Fruit fly (Drosophila melanogaster) whole organism, embryonic: ENCODE data around the gene CG14856.
A peak's percentile ranks its signal among the peaks of the same experiment; 100 is the strongest.

Experiments
- Awh ChIP-seq: fragments of 200-800 bp; sonication (Bioruptor generic); IDR thresholded peaks from 2 replicates; pipeline ENCODE4, ENCODE4 v1.3.6; 2022; ENCODE audit warnings: missing biosample characterization, missing genetic modification characterization
- Blimp-1 ChIP-seq: fragments of 200-800 bp; sonication (Bioruptor generic); optimal IDR thresholded peaks from 3 replicates; lab custom pipeline; 2018; ENCODE audit warnings: missing biosample characterization, missing genetic modification characterization, mild to moderate bottlenecking, moderate library complexity, missing genetic modification reagents
- CG11504 ChIP-seq: fragments of 200-800 bp; sonication (Bioruptor generic); optimal IDR thresholded peaks from 3 replicates; lab custom pipeline; 2019; ENCODE audit warnings: missing biosample characterization, mild to moderate bottlenecking, missing genetic modification characterization, moderate library complexity
- CG11560 ChIP-seq: fragments of 200-800 bp; sonication (Bioruptor generic); IDR thresholded peaks from 3 replicates; pipeline ENCODE4 v1.3.6; 2022; ENCODE audit warnings: missing biosample characterization, missing genetic modification characterization
- CG11723 ChIP-seq: fragments of 200-800 bp; sonication (Bioruptor generic); optimal IDR thresholded peaks from 2 replicates; lab custom pipeline; 2017; ENCODE audit warnings: missing biosample characterization, mild to moderate bottlenecking, missing genetic modification characterization
- CG12769 ChIP-seq: fragments of 200-800 bp; sonication (Bioruptor generic); optimal IDR thresholded peaks from 2 replicates; lab custom pipeline; 2019; ENCODE audit warnings: missing biosample characterization, mild to moderate bottlenecking, missing genetic modification characterization, moderate library complexity
- CG13287 ChIP-seq: fragments of 200-800 bp; sonication (Bioruptor generic); IDR thresholded peaks from 2 replicates; pipeline ENCODE4 v1.3.6; 2022; ENCODE audit warnings: missing biosample characterization, missing genetic modification characterization; ENCODE audit not compliant: partially characterized antibody
- CG13775 ChIP-seq: fragments of 200-800 bp; sonication (Bioruptor generic); optimal IDR thresholded peaks from 3 replicates; lab custom pipeline; 2017; ENCODE audit warnings: missing biosample characterization, mild to moderate bottlenecking, missing genetic modification characterization
- CG16813 ChIP-seq: fragments of 200-800 bp; sonication (Bioruptor generic); IDR thresholded peaks from 3 replicates; pipeline ENCODE4 v1.3.6; 2022; ENCODE audit warnings: missing biosample characterization, missing genetic modification characterization; ENCODE audit not compliant: partially characterized antibody
- CG18599 ChIP-seq: fragments of 200-800 bp; sonication (Bioruptor generic); optimal IDR thresholded peaks from 3 replicates; lab custom pipeline; 2017; ENCODE audit warnings: missing biosample characterization, missing genetic modification characterization, mild to moderate bottlenecking, moderate library complexity, missing genetic modification reagents
- CG30431 ChIP-seq: fragments of 200-800 bp; sonication (Bioruptor generic); optimal IDR thresholded peaks from 2 replicates; lab custom pipeline; 2017; ENCODE audit warnings: missing biosample characterization, missing genetic modification characterization
- CG33557 ChIP-seq: fragments of 200-800 bp; sonication (Bioruptor generic); optimal IDR thresholded peaks from 2 replicates; lab custom pipeline; 2019; ENCODE audit warnings: missing biosample characterization, mild to moderate bottlenecking, missing genetic modification characterization, moderate library complexity
- CG3838 ChIP-seq: fragments of 200-800 bp; sonication (Bioruptor generic); optimal IDR thresholded peaks from 3 replicates; lab custom pipeline; 2016; ENCODE audit warnings: missing biosample characterization, missing genetic modification characterization
- CG4328 ChIP-seq: fragments of 200-800 bp; sonication (Bioruptor generic); optimal IDR thresholded peaks from 3 replicates; lab custom pipeline; 2017; ENCODE audit warnings: missing biosample characterization, missing genetic modification reagents, missing genetic modification characterization
- CG4424 ChIP-seq: fragments of 200-800 bp; sonication (Bioruptor generic); optimal IDR thresholded peaks from 3 replicates; lab custom pipeline; 2016; ENCODE audit warnings: missing biosample characterization, missing genetic modification characterization
- CG5180 ChIP-seq: fragments of 200-800 bp; sonication (Bioruptor generic); optimal IDR thresholded peaks from 3 replicates; lab custom pipeline; 2017; ENCODE audit warnings: missing biosample characterization, missing genetic modification characterization, mild to moderate bottlenecking, moderate library complexity, missing genetic modification reagents
- CG8290 ChIP-seq, 3 experiments: fragments of 200-800 bp; sonication (Bioruptor generic); optimal IDR thresholded peaks; 2 replicates each; lab custom pipeline; 2016 to 2019; ENCODE audit warnings: missing biosample characterization in 3 of 3, missing genetic modification characterization in 3 of 3, mild to moderate bottlenecking in 2 of 3, moderate library complexity in 1 of 3
- CG8478 ChIP-seq: fragments of >200 bp; optimal IDR thresholded peaks from 2 replicates; lab custom pipeline; 2018
- CTCF ChIP-seq: fragments of 200-800 bp; sonication (Bioruptor generic); optimal IDR thresholded peaks from 2 replicates; lab custom pipeline; 2017; ENCODE audit warnings: missing biosample characterization, mild to moderate bottlenecking, missing genetic modification characterization, moderate library complexity
- Deaf1 ChIP-seq: fragments of 200-800 bp; optimal IDR thresholded peaks from 3 replicates; lab custom pipeline; 2019; ENCODE audit warnings: missing biosample characterization, mild to moderate bottlenecking, missing genetic modification characterization, moderate library complexity
- Dfd ChIP-seq, 2 experiments: fragments of >200 bp; optimal IDR thresholded peaks; 2 replicates each; lab custom pipeline; 2017; ENCODE audit warnings: missing biosample characterization in 2 of 2, missing genetic modification characterization in 2 of 2
- Ets97D ChIP-seq: fragments of 200-800 bp; sonication (Bioruptor generic); optimal IDR thresholded peaks from 3 replicates; lab custom pipeline; 2016; ENCODE audit warnings: missing biosample characterization, missing genetic modification characterization
- HLH54F ChIP-seq: fragments of 200-800 bp; sonication (Bioruptor generic); optimal IDR thresholded peaks from 3 replicates; lab custom pipeline; 2016; ENCODE audit warnings: missing biosample characterization, missing genetic modification characterization
- HLHmδ ChIP-seq: fragments of 200-800 bp; sonication (Bioruptor generic); optimal IDR thresholded peaks from 2 replicates; lab custom pipeline; 2018; ENCODE audit warnings: missing biosample characterization, mild to moderate bottlenecking, missing genetic modification characterization, moderate library complexity
- HmgZ ChIP-seq: fragments of 200-800 bp; sonication (Bioruptor generic); optimal IDR thresholded peaks from 2 replicates; lab custom pipeline; 2018; ENCODE audit warnings: missing biosample characterization, mild to moderate bottlenecking, missing genetic modification characterization
- Kr ChIP-seq: fragments of 200-800 bp; sonication (Bioruptor generic); optimal IDR thresholded peaks from 2 replicates; lab custom pipeline; 2017; ENCODE audit warnings: missing biosample characterization, mild to moderate bottlenecking, missing genetic modification characterization
- Lim3 ChIP-seq: fragments of 200-800 bp; sonication (Bioruptor generic); IDR thresholded peaks from 2 replicates; pipeline ENCODE4 v1.3.6; 2022; ENCODE audit warnings: missing biosample characterization, missing genetic modification characterization
- Med ChIP-seq: fragments of 200-800 bp; sonication (Bioruptor generic); peaks from one replicate; lab custom pipeline; 2016; ENCODE audit warnings: missing biosample characterization, missing genetic modification characterization, mild to moderate bottlenecking, inconsistent platforms, moderate library complexity
- Mes4 ChIP-seq: fragments of 200-800 bp; sonication (Bioruptor generic); optimal IDR thresholded peaks from 2 replicates; lab custom pipeline; 2016; ENCODE audit warnings: missing biosample characterization, missing genetic modification characterization
- Ravus ChIP-seq: fragments of 200-800 bp; sonication (Bioruptor generic); IDR thresholded peaks from 2 replicates; pipeline ENCODE4 v1.3.6; 2022; ENCODE audit warnings: missing biosample characterization, missing genetic modification characterization
- Sox102F ChIP-seq: fragments of 200-800 bp; sonication (Bioruptor generic); optimal IDR thresholded peaks from 2 replicates; lab custom pipeline; 2018; ENCODE audit warnings: missing biosample characterization, mild to moderate bottlenecking, missing genetic modification characterization, moderate library complexity
- abd-A ChIP-seq: fragments of 200-800 bp; sonication (Bioruptor generic); optimal IDR thresholded peaks from 3 replicates; lab custom pipeline; 2019; ENCODE audit warnings: missing biosample characterization, mild to moderate bottlenecking, missing genetic modification characterization, moderate library complexity
- bsh ChIP-seq, 2 experiments: fragments of 200-800 bp; sonication (Bioruptor generic); optimal IDR thresholded peaks; 2 replicates each; lab custom pipeline; 2017 to 2018; ENCODE audit warnings: mild to moderate bottlenecking in 2 of 2, missing biosample characterization in 2 of 2, missing genetic modification characterization in 2 of 2, moderate library complexity in 1 of 2
- cad ChIP-seq: fragments of >200 bp; optimal IDR thresholded peaks from 2 replicates; lab custom pipeline; 2017; ENCODE audit warnings: missing biosample characterization, missing genetic modification characterization
- chinmo ChIP-seq: fragments of 200-800 bp; sonication (Bioruptor generic); IDR thresholded peaks from 4 replicates; pipeline ENCODE4 v1.3.6; 2022; ENCODE audit warnings: missing biosample characterization, missing genetic modification characterization; ENCODE audit not compliant: partially characterized antibody
- cwo ChIP-seq: fragments of 200-800 bp; sonication (Bioruptor generic); optimal IDR thresholded peaks from 3 replicates; lab custom pipeline; 2017; ENCODE audit warnings: missing biosample characterization, missing genetic modification characterization, mild to moderate bottlenecking, moderate library complexity, missing genetic modification reagents
- emc ChIP-seq: fragments of 200-800 bp; sonication (Bioruptor generic); optimal IDR thresholded peaks from 2 replicates; lab custom pipeline; 2016; ENCODE audit warnings: missing biosample characterization, missing genetic modification characterization
- exex ChIP-seq: fragments of 200-800 bp; sonication (Bioruptor generic); optimal IDR thresholded peaks from 4 replicates; lab custom pipeline; 2018; ENCODE audit warnings: missing biosample characterization, mild to moderate bottlenecking, missing genetic modification characterization, moderate library complexity
- fru ChIP-seq: fragments of >200 bp; optimal IDR thresholded peaks from 2 replicates; lab custom pipeline; 2017
- ftz-f1 ChIP-seq: fragments of 200-800 bp; sonication (Bioruptor generic); optimal IDR thresholded peaks from 2 replicates; lab custom pipeline; 2016; ENCODE audit warnings: missing biosample characterization, missing genetic modification characterization
- gfzf ChIP-seq: fragments of 200-800 bp; sonication (Bioruptor generic); optimal IDR thresholded peaks from 2 replicates; lab custom pipeline; 2016; ENCODE audit warnings: missing biosample characterization, mild to moderate bottlenecking, missing genetic modification characterization, moderate library complexity
- hb ChIP-seq: fragments of 200-800 bp; sonication (Bioruptor generic); IDR thresholded peaks from 3 replicates; pipeline ENCODE4 v1.3.6; 2022; ENCODE audit warnings: missing biosample characterization, missing genetic modification characterization; ENCODE audit not compliant: partially characterized antibody
- otp ChIP-seq: fragments of 200-800 bp; sonication (Bioruptor generic); IDR thresholded peaks from 3 replicates; pipeline ENCODE4, ENCODE4 v1.3.6; 2022; ENCODE audit warnings: missing biosample characterization, missing genetic modification characterization
- pita ChIP-seq: fragments of 200-800 bp; sonication (Bioruptor generic); optimal IDR thresholded peaks from 2 replicates; lab custom pipeline; 2017; ENCODE audit warnings: missing biosample characterization, mild to moderate bottlenecking, missing genetic modification characterization
- pnt ChIP-seq: fragments of 200-800 bp; sonication (Bioruptor generic); optimal IDR thresholded peaks from 3 replicates; lab custom pipeline; 2016; ENCODE audit warnings: missing biosample characterization, missing genetic modification characterization
- stwl ChIP-seq: fragments of 200-800 bp; sonication (Bioruptor generic); optimal IDR thresholded peaks from 3 replicates; lab custom pipeline; 2018; ENCODE audit warnings: missing biosample characterization, mild to moderate bottlenecking, missing genetic modification characterization, moderate library complexity
- tap ChIP-seq: fragments of 200-800 bp; optimal IDR thresholded peaks from 3 replicates; lab custom pipeline; 2019; ENCODE audit warnings: missing biosample characterization, mild to moderate bottlenecking, missing genetic modification characterization, moderate library complexity
- trh ChIP-seq: fragments of 200-800 bp; sonication (Bioruptor generic); optimal IDR thresholded peaks from 2 replicates; lab custom pipeline; 2016; ENCODE audit warnings: missing biosample characterization, missing genetic modification characterization
- tup ChIP-seq: fragments of 200-800 bp; sonication (Bioruptor generic); optimal IDR thresholded peaks from 2 replicates; lab custom pipeline; 2016; ENCODE audit warnings: missing biosample characterization, mild to moderate bottlenecking, missing genetic modification characterization, moderate library complexity

The CG14856 gene

dm6 chr3R:14821175-14821574, 22.4 kb downstream of the CG14856 start:
- TF ChIP-seq chinmo (GFP tag; lab: Robert Waterston, UW) (0 out of 4 replicates have a peak, but pooled peaks have one; percentile 52), CG5180 (GFP tag; lab: Kevin White, UChicago) (peak; percentile 78), otp (no peak), CG8290 (GFP tag; optimal IDR thresholded peaks at IDR 0.05; lab: Kevin White, UChicago) (no peak), CG8290 (tag; optimal IDR thresholded peaks at IDR 0.05; lab: Kevin White, UChicago) (peak in 1 of 2 experiments; percentile 35), CG12769 (tag; lab: Kevin White, UChicago) (peak; percentile 8), emc (GFP tag; lab: Kevin White, UChicago) (no peak), CG16813 (GFP tag; lab: Robert Waterston, UW) (0 out of 3 replicates have a peak, but pooled peaks have one; percentile 15), ftz-f1 (GFP tag; lab: Kevin White, UChicago) (no peak), tap (tag; lab: Kevin White, UChicago) (peak; percentile 6), Mes4 (GFP tag; lab: Kevin White, UChicago) (no peak), Deaf1 (peak; percentile 44), Med (GFP tag; lab: Kevin White, UChicago) (peak; percentile 56), CG11504 (tag; lab: Kevin White, UChicago) (peak; percentile 30)

- TF ChIP-seq CG4424 (GFP tag; lab: Kevin White, UChicago) (no peak), CG33557 (GFP tag; lab: Kevin White, UChicago) (no peak), Dfd (GFP tag; optimal IDR thresholded peaks at IDR 0.05; lab: Kevin White, UChicago) (no peak), HLHmδ (GFP tag; lab: Kevin White, UChicago) (no peak), pita (GFP tag; lab: Kevin White, UChicago) (peak; percentile 27), hb (no peak), CG11560 (tag; lab: Robert Waterston, UW) (no peak), HmgZ (tag; lab: Kevin White, UChicago) (peak; percentile 6), chinmo (GFP tag; lab: Robert Waterston, UW) (0 out of 4 replicates have a peak, but pooled peaks have one; percentile 5), CG30431 (GFP tag; lab: Kevin White, UChicago) (no peak), CG13287 (peak; percentile 42), exex (tag; lab: Kevin White, UChicago) (no peak), trh (GFP tag; lab: Kevin White, UChicago) (no peak), bsh (GFP tag; optimal IDR thresholded peaks at IDR 0.05; lab: Kevin White, UChicago) (no peak), Lim3 (no peak), Sox102F (GFP tag; lab: Kevin White, UChicago) (no peak), CTCF (GFP tag; lab: Kevin White, UChicago) (peak; percentile 77), cwo (GFP tag; lab: Kevin White, UChicago) (no peak), stwl (tag; lab: Kevin White, UChicago) (peak; percentile 22), CG13775 (GFP tag; lab: Kevin White, UChicago) (no peak), HLH54F (GFP tag; lab: Kevin White, UChicago) (no peak), cad (no peak)
Measured at dm6 chr3R:14822954-14823353, 24.2 kb downstream of the CG14856 start.

- TF ChIP-seq tup (no peak), abd-A (tag; lab: Kevin White, UChicago) (no peak), fru (lab: Kevin White, UChicago) (no peak), Ravus (no peak), Blimp-1 (GFP tag; lab: Kevin White, UChicago) (no peak), CG11723 (GFP tag; lab: Kevin White, UChicago) (no peak), Kr (GFP tag; lab: Kevin White, UChicago) (no peak), CG3838 (GFP tag; lab: Kevin White, UChicago) (no peak), Ets97D (GFP tag; lab: Kevin White, UChicago) (no peak), pnt (no peak), CG18599 (GFP tag; lab: Kevin White, UChicago) (no peak), gfzf (no peak), Awh (no peak), CG8478 (lab: Kevin White, UChicago) (peak; percentile 82), CG4328 (GFP tag; lab: Kevin White, UChicago) (no peak)
Measured at dm6 chr3R:14830262-14830758, 31.5 kb downstream of the CG14856 start.
